Worm (Caenorhabditis elegans): ENCODE results near the gene K08E7.4.

DNA sequence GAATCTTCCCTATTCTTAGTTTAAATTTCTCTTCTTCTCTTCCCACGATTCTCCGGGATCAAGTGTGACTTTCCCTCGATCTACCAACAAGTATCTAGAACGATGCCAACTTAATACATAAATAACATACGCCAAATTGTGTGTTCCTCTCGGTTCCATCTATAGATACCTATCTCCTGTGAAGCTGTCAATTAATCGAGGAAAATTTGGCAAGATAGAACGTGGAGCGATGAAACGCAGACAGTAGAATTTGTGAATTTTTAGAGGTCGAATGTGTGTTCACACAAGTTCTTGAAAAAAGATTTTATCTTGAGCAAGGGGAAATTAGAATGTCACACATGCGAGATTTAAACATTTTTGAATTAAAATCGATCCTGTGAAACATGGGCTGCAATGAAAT is 39.5 kb downstream of the K08E7.4 start:
- TF ChIP-seq ztf-4 (tag; optimal IDR thresholded peaks at IDR 0.05): no peak
- no peak for TF ChIP-seq daf-12 (tag; optimal IDR thresholded peaks at IDR 0.05)
- TF ChIP-seq pha-4 (tag; optimal IDR thresholded peaks at IDR 0.05): no peak
- TF ChIP-seq elt-2 (tag; optimal IDR thresholded peaks at IDR 0.05): no peak
- TF ChIP-seq tbx-2 (tag; optimal IDR thresholded peaks at IDR 0.05): no peak
- TF ChIP-seq jun-1 (tag; optimal IDR thresholded peaks at IDR 0.05): no peak
- no peak for TF ChIP-seq nhr-76 (tag; optimal IDR thresholded peaks at IDR 0.05)

Data from whole organism, L3 larva.